Fruit fly (Drosophila melanogaster): Measurements from ENCODE around the gene CG34276.
"Not testable (repeated sequence)": the region's sequence is repeated elsewhere in the genome, so short reads cannot be mapped to it uniquely, and the experiment has no call there.

Gene CG34276

DNA sequence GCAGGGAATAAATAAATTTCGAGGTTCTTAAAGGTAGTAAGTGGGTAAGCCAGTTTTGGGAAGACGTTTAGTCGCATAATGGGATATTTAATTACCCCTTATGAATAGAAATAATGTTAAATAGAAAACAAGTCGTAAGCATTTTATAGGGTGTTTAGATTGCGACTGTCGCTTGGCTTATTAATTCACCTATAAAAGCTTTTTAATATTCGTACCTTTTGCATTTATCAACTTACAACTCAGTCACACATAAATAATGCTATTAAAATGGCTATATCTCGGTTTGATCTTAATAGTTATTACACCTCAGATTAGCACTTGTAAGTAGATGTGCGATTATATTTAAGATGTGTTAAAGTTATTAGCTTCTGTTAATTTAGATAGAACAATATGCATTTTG lies at the start of gene CG34276:
CG34276 (plus strand) TSS at position 301 of the 400 bp plus-strand sequence.
- TF ChIP-seq insv (optimal IDR thresholded peaks at IDR 0.05) (no peak), Sin3A (optimal IDR thresholded peaks at IDR 0.05) (no peak), h (optimal IDR thresholded peaks at IDR 0.05) (no peak), psq (optimal IDR thresholded peaks at IDR 0.05) (no peak), ttk (optimal IDR thresholded peaks at IDR 0.05) (no peak), Myc (optimal IDR thresholded peaks at IDR 0.05) (no peak)

DNA sequence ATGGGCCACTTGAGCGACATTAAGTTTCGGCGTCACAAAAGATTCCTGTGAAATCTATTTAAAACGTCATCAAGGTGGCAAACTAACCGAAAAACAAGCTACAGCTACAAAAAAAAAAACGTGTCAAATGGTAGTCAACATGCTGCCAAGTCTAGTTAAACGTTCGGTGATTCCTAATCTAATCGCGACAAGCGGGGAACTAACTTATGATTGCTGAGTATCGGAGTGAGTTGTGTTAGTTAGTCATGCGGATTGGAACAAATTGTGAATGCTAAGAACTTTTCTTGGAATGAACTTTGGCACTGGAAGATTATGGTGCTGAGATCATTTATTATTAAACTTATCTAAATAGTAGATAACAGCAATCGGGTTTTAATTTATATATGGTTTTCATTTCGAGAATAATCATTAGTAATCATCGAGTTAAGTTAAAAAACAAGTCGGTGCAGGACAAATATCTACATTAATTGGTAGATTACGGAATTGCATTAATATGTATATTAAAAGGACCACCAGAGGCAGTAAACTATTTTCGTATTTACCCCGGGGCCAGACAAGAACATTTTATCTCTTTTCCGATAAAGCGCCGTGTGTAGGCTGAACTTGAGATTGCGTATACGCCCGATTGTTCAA lies 34.1 kb upstream of the CG34276 start:
- TF ChIP-seq Myc (optimal IDR thresholded peaks at IDR 0.05) (no peak), psq (optimal IDR thresholded peaks at IDR 0.05) (no peak), ttk (optimal IDR thresholded peaks at IDR 0.05) (no peak), h (optimal IDR thresholded peaks at IDR 0.05) (no peak), insv (optimal IDR thresholded peaks at IDR 0.05) (no peak), Sin3A (optimal IDR thresholded peaks at IDR 0.05) (no peak)

- TF ChIP-seq psq (optimal IDR thresholded peaks at IDR 0.05), result no peak
- no peak for TF ChIP-seq h (optimal IDR thresholded peaks at IDR 0.05)
- no peak for TF ChIP-seq insv (optimal IDR thresholded peaks at IDR 0.05)
- TF ChIP-seq Myc (optimal IDR thresholded peaks at IDR 0.05), result no peak
- TF ChIP-seq Sin3A (optimal IDR thresholded peaks at IDR 0.05), result no peak
- TF ChIP-seq ttk (optimal IDR thresholded peaks at IDR 0.05), result no peak
Measured at dm6 chr3R:15895978-15896377, 29.5 kb upstream of the CG34276 start, which contains the start of gene CG14877. Gene CG14877, minus strand, starts transcription at chr3R:15896078.

dm6 chr3R:15898302-15898701 lies 27.1 kb upstream of the CG34276 start:
- no peak for TF ChIP-seq ttk (optimal IDR thresholded peaks at IDR 0.05)
- no peak for TF ChIP-seq h (optimal IDR thresholded peaks at IDR 0.05)
- no peak for TF ChIP-seq psq (optimal IDR thresholded peaks at IDR 0.05)
- no peak for TF ChIP-seq insv (optimal IDR thresholded peaks at IDR 0.05)
- no peak for TF ChIP-seq Sin3A (optimal IDR thresholded peaks at IDR 0.05)
- no peak for TF ChIP-seq Myc (optimal IDR thresholded peaks at IDR 0.05)

dm6 chr3R:15899650-15900049 lies 25.8 kb upstream of the CG34276 start:
- no peak for TF ChIP-seq insv (optimal IDR thresholded peaks at IDR 0.05)
- no peak for TF ChIP-seq h (optimal IDR thresholded peaks at IDR 0.05)
- TF ChIP-seq Sin3A (optimal IDR thresholded peaks at IDR 0.05), result no peak
- TF ChIP-seq psq (optimal IDR thresholded peaks at IDR 0.05), result no peak
- no peak for TF ChIP-seq ttk (optimal IDR thresholded peaks at IDR 0.05)
- TF ChIP-seq Myc (optimal IDR thresholded peaks at IDR 0.05), result no peak

DNA sequence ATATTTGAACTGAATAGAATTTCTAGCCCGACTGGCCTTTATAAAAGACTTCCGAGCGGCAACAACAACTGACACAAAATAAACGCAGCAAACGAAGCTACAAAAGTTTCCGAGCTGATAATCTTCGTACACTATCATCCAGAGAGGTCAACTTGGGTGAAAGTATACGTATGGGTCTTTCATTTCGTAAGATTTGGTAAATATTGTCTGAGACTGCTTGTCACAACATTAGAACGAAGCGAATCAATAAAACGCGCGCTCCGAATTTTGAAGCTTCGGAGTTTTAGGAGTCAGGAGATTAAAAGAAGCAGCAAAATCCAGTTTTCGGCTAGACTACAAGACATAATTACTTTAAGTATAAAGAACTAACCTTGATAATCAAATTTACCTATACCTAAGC lies 20.9 kb upstream of the CG34276 start, which contains the start of gene glob1:
glob1 (minus strand) TSS at position 101 of the 400 bp plus-strand sequence.
- not testable (repeated sequence) for TF ChIP-seq ttk, insv, Myc (optimal IDR thresholded peaks at IDR 0.05)

dm6 chr3R:15908098-15908497 lies 17.3 kb upstream of the CG34276 start, which contains the start of gene EndoU:
Gene EndoU, plus strand, starts transcription at chr3R:15908398.
- not testable (repeated sequence) for TF ChIP-seq h, Sin3A, insv (optimal IDR thresholded peaks at IDR 0.05)

dm6 chr3R:15913231-15913630 lies 12.2 kb upstream of the CG34276 start:
- TF ChIP-seq insv (optimal IDR thresholded peaks at IDR 0.05), result no peak
- TF ChIP-seq h (optimal IDR thresholded peaks at IDR 0.05), result no peak
- TF ChIP-seq Sin3A (optimal IDR thresholded peaks at IDR 0.05), result no peak
- no peak for TF ChIP-seq psq (optimal IDR thresholded peaks at IDR 0.05)
- TF ChIP-seq Myc (optimal IDR thresholded peaks at IDR 0.05), result no peak
- TF ChIP-seq ttk (optimal IDR thresholded peaks at IDR 0.05), result no peak

DNA sequence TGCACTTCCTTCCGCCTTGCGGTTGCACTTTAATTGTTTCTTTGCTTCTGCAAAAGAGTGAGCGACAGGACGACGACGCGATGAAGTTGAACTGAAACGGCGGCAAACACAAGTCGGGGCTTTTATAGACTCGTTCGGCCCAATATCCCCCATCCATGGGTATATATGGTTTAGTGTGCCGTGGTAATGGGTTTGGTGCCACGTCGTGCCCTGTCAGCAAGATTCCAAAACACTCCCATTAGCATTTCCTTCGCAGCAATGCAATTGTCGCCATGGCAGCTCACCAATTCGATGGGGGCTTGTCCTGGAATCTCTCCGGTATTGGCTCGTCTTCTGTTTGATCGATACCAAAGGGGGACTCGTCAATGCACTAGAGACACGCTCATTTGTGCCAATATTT lies 7.5 kb upstream of the CG34276 start, which contains the start of gene CG45105:
CG45105 (minus strand) TSS at position 101 of the 400 bp plus-strand sequence.
- TF ChIP-seq h (optimal IDR thresholded peaks at IDR 0.05), result no peak
- TF ChIP-seq ttk (optimal IDR thresholded peaks at IDR 0.05), result no peak
- TF ChIP-seq Sin3A (optimal IDR thresholded peaks at IDR 0.05), result no peak
- TF ChIP-seq Myc (optimal IDR thresholded peaks at IDR 0.05), result no peak
- no peak for TF ChIP-seq insv (optimal IDR thresholded peaks at IDR 0.05)
- TF ChIP-seq psq (optimal IDR thresholded peaks at IDR 0.05), result no peak

DNA sequence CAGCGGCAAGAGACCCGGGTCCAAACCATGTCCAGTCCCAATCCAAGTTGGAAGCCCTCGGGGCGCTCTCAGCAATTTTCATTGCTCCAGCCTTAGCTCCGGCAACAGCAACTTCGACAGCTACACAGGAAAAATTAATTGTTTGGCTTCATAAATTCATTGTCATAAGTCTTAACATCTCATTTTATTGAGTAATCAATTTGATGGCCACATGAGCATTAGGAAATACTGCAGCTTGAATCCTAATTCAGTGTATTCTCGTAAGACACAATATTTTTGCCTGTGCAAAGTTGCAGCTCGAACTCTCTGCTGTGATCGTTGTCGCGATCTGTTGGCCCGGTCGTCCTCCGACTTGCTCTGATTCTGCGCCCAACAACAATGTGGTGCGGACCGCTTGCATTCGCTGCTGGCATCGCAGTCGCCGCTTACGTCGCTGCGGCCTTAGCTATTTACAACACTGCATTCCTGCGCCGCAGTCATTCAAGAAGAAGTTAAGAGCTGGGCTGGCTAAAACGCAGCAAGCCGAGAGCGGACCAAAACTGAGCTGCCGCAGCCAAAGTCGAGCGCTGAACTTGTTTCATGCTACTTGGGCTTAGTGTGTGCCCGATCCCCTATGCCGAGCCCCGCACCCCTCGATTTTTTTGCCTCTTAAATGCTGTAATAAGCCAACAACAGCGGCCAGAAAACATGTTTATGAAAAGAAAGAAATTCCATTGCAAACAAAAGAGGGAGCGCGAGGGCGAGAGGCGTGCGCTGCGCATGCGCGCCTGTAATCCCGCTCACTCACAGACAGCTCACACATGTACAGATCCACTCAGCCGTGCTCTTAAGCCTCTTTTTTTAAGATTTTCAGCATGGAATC lies 5.8 kb upstream of the CG34276 start:
- TF ChIP-seq insv (optimal IDR thresholded peaks at IDR 0.05) (no peak), h (optimal IDR thresholded peaks at IDR 0.05) (no peak), psq (optimal IDR thresholded peaks at IDR 0.05) (no peak), Myc (optimal IDR thresholded peaks at IDR 0.05) (no peak), ttk (optimal IDR thresholded peaks at IDR 0.05) (no peak), Sin3A (optimal IDR thresholded peaks at IDR 0.05) (no peak)

- TF ChIP-seq psq (optimal IDR thresholded peaks at IDR 0.05), result no peak
- TF ChIP-seq ttk (optimal IDR thresholded peaks at IDR 0.05), result no peak
- TF ChIP-seq h (optimal IDR thresholded peaks at IDR 0.05), result no peak
Measured at dm6 chr3R:15920229-15920533, 5.2 kb upstream of the CG34276 start.

DNA sequence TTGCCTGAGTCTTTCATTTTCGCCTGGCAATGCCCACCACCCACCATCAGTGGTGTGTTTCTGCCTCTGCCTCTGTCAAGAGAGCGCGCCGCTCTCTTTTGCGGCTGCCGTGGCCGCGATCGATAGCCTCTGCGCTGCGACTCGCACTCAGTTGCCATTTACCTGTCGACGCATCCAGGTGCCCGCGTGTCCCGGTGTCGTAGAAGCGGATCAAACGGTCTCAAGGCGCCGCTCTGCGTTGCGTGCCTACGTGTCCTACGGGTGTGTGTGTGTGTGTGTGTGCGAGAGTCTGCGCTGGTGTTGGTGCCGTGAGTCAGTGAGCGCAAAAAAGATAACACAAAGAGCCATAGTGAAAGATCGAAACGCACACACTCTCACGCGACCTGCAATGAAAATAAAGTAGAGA lies 4.7 kb upstream of the CG34276 start, which contains the start of gene Fbxl7:
Fbxl7 (plus strand) TSS at position 148 of the 406 bp plus-strand sequence.
- TF ChIP-seq Sin3A (optimal IDR thresholded peaks at IDR 0.05) (no peak), Myc (optimal IDR thresholded peaks at IDR 0.05) (no peak), insv (optimal IDR thresholded peaks at IDR 0.05) (no peak), h (optimal IDR thresholded peaks at IDR 0.05) (no peak), ttk (optimal IDR thresholded peaks at IDR 0.05) (no peak), psq (optimal IDR thresholded peaks at IDR 0.05) (no peak)
